Worm (Caenorhabditis elegans): ENCODE data around the gene ant-1.3.

ce11 chrIV:9712782-9713181 lies 3.7 kb upstream of the ant-1.3 start, which contains the start of gene K01H12.4:
- TF ChIP-seq unc-3 (GFP tag; conservative IDR thresholded peaks at IDR 0.05) (no peak), unc-3 (tag; optimal IDR thresholded peaks at IDR 0.05) (no peak), rnt-1 (tag; optimal IDR thresholded peaks at IDR 0.05) (no peak), fkh-6 (tag; optimal IDR thresholded peaks at IDR 0.05) (no peak)

All from whole organism, late embryonic.